Fruit fly (Drosophila melanogaster) whole organism, prepupa: Measurements from ENCODE around the gene a10.
A peak's percentile ranks its signal among the peaks of the same experiment; 100 is the strongest.

Experiments used
- CG10631 ChIP-seq: fragments of 200-800 bp; sonication (Bioruptor generic); optimal IDR thresholded peaks from 2 replicates; lab custom pipeline; 2016; ENCODE audit warnings: missing biosample characterization, missing genetic modification characterization
- CG10669 ChIP-seq: fragments of 200-800 bp; sonication (Bioruptor generic); optimal IDR thresholded peaks from 3 replicates; lab custom pipeline; 2018; ENCODE audit warnings: missing biosample characterization, mild to moderate bottlenecking, missing genetic modification characterization, moderate library complexity
- CG11902 ChIP-seq: fragments of 200-800 bp; sonication (Bioruptor generic); optimal IDR thresholded peaks from 3 replicates; lab custom pipeline; 2016; ENCODE audit warnings: missing biosample characterization, missing genetic modification characterization
- CG15336 ChIP-seq: fragments of 200-800 bp; sonication (Bioruptor generic); IDR thresholded peaks from 2 replicates; pipeline ENCODE4 v1.3.6; 2022; ENCODE audit warnings: missing biosample characterization, missing genetic modification characterization
- CG1621 ChIP-seq: fragments of 200-800 bp; sonication (Bioruptor generic); optimal IDR thresholded peaks from 3 replicates; lab custom pipeline; 2018; ENCODE audit warnings: missing biosample characterization, mild to moderate bottlenecking, missing genetic modification characterization
- CG3032 ChIP-seq: fragments of 200-800 bp; optimal IDR thresholded peaks from 2 replicates; lab custom pipeline; 2019; ENCODE audit warnings: missing biosample characterization, mild to moderate bottlenecking, missing genetic modification characterization, moderate library complexity
- CG31627 ChIP-seq: fragments of 200-800 bp; sonication (Bioruptor generic); optimal IDR thresholded peaks from 3 replicates; lab custom pipeline; 2016; ENCODE audit warnings: missing biosample characterization, missing genetic modification characterization
- CG32006 ChIP-seq: fragments of 200-800 bp; sonication (Bioruptor generic); optimal IDR thresholded peaks from 3 replicates; lab custom pipeline; 2017; ENCODE audit warnings: missing biosample characterization, mild to moderate bottlenecking, missing genetic modification characterization
- CG3919 ChIP-seq: fragments of 200-800 bp; sonication (Bioruptor generic); optimal IDR thresholded peaks from 3 replicates; lab custom pipeline; 2016; ENCODE audit warnings: missing biosample characterization, missing genetic modification characterization
- CG6276 ChIP-seq: fragments of 200-800 bp; sonication (Bioruptor generic); optimal IDR thresholded peaks from 2 replicates; lab custom pipeline; 2017; ENCODE audit warnings: missing biosample characterization, mild to moderate bottlenecking, missing genetic modification characterization
- CG6808 ChIP-seq: fragments of 200-800 bp; sonication (Bioruptor generic); optimal IDR thresholded peaks from 3 replicates; lab custom pipeline; 2017; ENCODE audit warnings: missing biosample characterization, missing genetic modification characterization, mild to moderate bottlenecking, moderate library complexity, missing genetic modification reagents
- CG6854 ChIP-seq: fragments of 200-800 bp; sonication (Bioruptor generic); optimal IDR thresholded peaks from 2 replicates; lab custom pipeline; 2017; ENCODE audit warnings: missing biosample characterization, mild to moderate bottlenecking, missing genetic modification characterization
- CG7368 ChIP-seq: fragments of 200-800 bp; sonication (Bioruptor generic); optimal IDR thresholded peaks from 3 replicates; lab custom pipeline; 2016; ENCODE audit warnings: missing biosample characterization, missing genetic modification characterization
- CG8119 ChIP-seq: fragments of 200-800 bp; sonication (Bioruptor generic); IDR thresholded peaks from 3 replicates; pipeline ENCODE4 v1.3.6; 2022; ENCODE audit warnings: missing biosample characterization, missing genetic modification characterization
- CG8319 ChIP-seq: fragments of 200-800 bp; sonication (Bioruptor generic); optimal IDR thresholded peaks from 3 replicates; lab custom pipeline; 2016; ENCODE audit warnings: missing biosample characterization, missing genetic modification characterization
- CG8632 ChIP-seq: fragments of 200-800 bp; sonication (Bioruptor generic); optimal IDR thresholded peaks from 3 replicates; lab custom pipeline; 2016; ENCODE audit warnings: missing biosample characterization, missing genetic modification characterization
- CG9139 ChIP-seq: fragments of 200-800 bp; sonication (Bioruptor generic); optimal IDR thresholded peaks from 3 replicates; lab custom pipeline; 2017; ENCODE audit warnings: missing biosample characterization, mild to moderate bottlenecking, missing genetic modification characterization
- Eip75B ChIP-seq: fragments of 200-800 bp; sonication (Bioruptor generic); optimal IDR thresholded peaks from 3 replicates; lab custom pipeline; 2016; ENCODE audit warnings: missing biosample characterization, missing genetic modification characterization
- Eip78C ChIP-seq: fragments of 200-800 bp; sonication (Bioruptor generic); peaks from one replicate; lab custom pipeline; 2016; ENCODE audit warnings: missing biosample characterization, missing genetic modification characterization
- Ets21C ChIP-seq: fragments of 200-800 bp; sonication (Bioruptor generic); optimal IDR thresholded peaks from 3 replicates; lab custom pipeline; 2016; ENCODE audit warnings: missing biosample characterization, missing genetic modification characterization
- Gug ChIP-seq: fragments of 200-800 bp; sonication (Bioruptor generic); IDR thresholded peaks from 2 replicates; pipeline ENCODE4 v1.3.6; 2022; ENCODE audit warnings: missing biosample characterization, missing genetic modification characterization
- Hr38 ChIP-seq: sonication (Bioruptor generic); optimal IDR thresholded peaks from 2 replicates; lab custom pipeline; 2016; ENCODE audit warnings: missing biosample characterization, missing genetic modification characterization
- Hr4 ChIP-seq: fragments of 200-800 bp; sonication (Bioruptor generic); optimal IDR thresholded peaks from 3 replicates; lab custom pipeline; 2016; ENCODE audit warnings: missing biosample characterization, missing genetic modification characterization
- Lpt ChIP-seq: fragments of 200-800 bp; sonication (Bioruptor generic); optimal IDR thresholded peaks from 3 replicates; lab custom pipeline; 2016; ENCODE audit warnings: missing biosample characterization, missing genetic modification characterization
- OdsH ChIP-seq: fragments of 200-800 bp; sonication (Bioruptor generic); optimal IDR thresholded peaks from 3 replicates; lab custom pipeline; 2016; ENCODE audit warnings: missing biosample characterization, missing genetic modification characterization
- Sox102F ChIP-seq: fragments of 200-800 bp; sonication (Bioruptor generic); optimal IDR thresholded peaks from 2 replicates; lab custom pipeline; 2016; ENCODE audit warnings: missing biosample characterization, mild to moderate bottlenecking, missing genetic modification characterization
- Sox15 ChIP-seq: fragments of 200-800 bp; sonication (Bioruptor generic); optimal IDR thresholded peaks from 3 replicates; lab custom pipeline; 2016; ENCODE audit warnings: missing biosample characterization, missing genetic modification characterization
- achi ChIP-seq: fragments of 200-800 bp; sonication (Bioruptor generic); optimal IDR thresholded peaks from 3 replicates; lab custom pipeline; 2016; ENCODE audit warnings: missing biosample characterization, missing genetic modification characterization
- acj6 ChIP-seq: fragments of 200-800 bp; sonication (Bioruptor generic); optimal IDR thresholded peaks from 3 replicates; lab custom pipeline; 2016; ENCODE audit warnings: missing biosample characterization, missing genetic modification characterization
- cyc ChIP-seq: fragments of 200-800 bp; sonication (Bioruptor generic); optimal IDR thresholded peaks from 3 replicates; lab custom pipeline; 2016; ENCODE audit warnings: missing biosample characterization, missing genetic modification characterization
- dac ChIP-seq: fragments of 200-800 bp; sonication (Bioruptor generic); optimal IDR thresholded peaks from 2 replicates; lab custom pipeline; 2017; ENCODE audit warnings: missing biosample characterization, mild to moderate bottlenecking, missing genetic modification characterization
- dsx ChIP-seq: fragments of 200-800 bp; optimal IDR thresholded peaks from 3 replicates; lab custom pipeline; 2019; ENCODE audit warnings: missing biosample characterization, mild to moderate bottlenecking, missing genetic modification characterization, moderate library complexity; ENCODE audit not compliant: poor library complexity, severe bottlenecking
- eg ChIP-seq: fragments of 200-800 bp; sonication (Bioruptor generic); IDR thresholded peaks from 3 replicates; pipeline ENCODE4 v1.3.6; 2022; ENCODE audit warnings: missing biosample characterization, missing genetic modification characterization
- fd59A ChIP-seq: fragments of 200-800 bp; sonication (Bioruptor generic); optimal IDR thresholded peaks from 2 replicates; lab custom pipeline; 2017; ENCODE audit warnings: missing biosample characterization, mild to moderate bottlenecking, missing genetic modification characterization, missing genetic modification reagents
- fd85E ChIP-seq: fragments of 200-800 bp; sonication (Bioruptor generic); optimal IDR thresholded peaks from 3 replicates; lab custom pipeline; 2016; ENCODE audit warnings: missing biosample characterization, missing genetic modification characterization
- fkh ChIP-seq: fragments of 200-800 bp; sonication (Bioruptor generic); optimal IDR thresholded peaks from 3 replicates; lab custom pipeline; 2017; ENCODE audit warnings: missing biosample characterization, mild to moderate bottlenecking, missing genetic modification characterization, moderate library complexity
- net ChIP-seq: fragments of 200-800 bp; sonication (Bioruptor generic); optimal IDR thresholded peaks from 3 replicates; lab custom pipeline; 2016; ENCODE audit warnings: missing biosample characterization, missing genetic modification characterization
- pdm3 ChIP-seq: fragments of 200-800 bp; sonication (Bioruptor generic); optimal IDR thresholded peaks from 3 replicates; lab custom pipeline; 2016; ENCODE audit warnings: missing biosample characterization, missing genetic modification characterization
- salr ChIP-seq, 2 experiments: fragments of 200-800 bp; sonication (Bioruptor generic); optimal IDR thresholded peaks; 3 replicates each; lab custom pipeline; 2016 to 2018; ENCODE audit warnings: missing biosample characterization in 2 of 2, missing genetic modification characterization in 2 of 2, mild to moderate bottlenecking in 1 of 2
- spab ChIP-seq: fragments of 200-800 bp; sonication (Bioruptor generic); optimal IDR thresholded peaks from 2 replicates; lab custom pipeline; 2017; ENCODE audit warnings: missing biosample characterization, mild to moderate bottlenecking, missing genetic modification characterization, missing genetic modification reagents
- ss ChIP-seq, 2 experiments: fragments of 200-800 bp; sonication (Bioruptor generic); optimal IDR thresholded peaks; 2 replicates in 1 of 2; 3 replicates in 1 of 2; lab custom pipeline; 2017 to 2018; ENCODE audit warnings: mild to moderate bottlenecking in 2 of 2, missing biosample characterization in 2 of 2, missing genetic modification characterization in 2 of 2, moderate library complexity in 1 of 2
- svp ChIP-seq: fragments of 200-800 bp; sonication (Bioruptor generic); peaks from one replicate; lab custom pipeline; 2016; ENCODE audit warnings: missing biosample characterization, missing genetic modification characterization
- topi ChIP-seq: fragments of 200-800 bp; sonication (Bioruptor generic); optimal IDR thresholded peaks from 3 replicates; lab custom pipeline; 2016; ENCODE audit warnings: missing biosample characterization, missing genetic modification characterization

The a10 gene

DNA sequence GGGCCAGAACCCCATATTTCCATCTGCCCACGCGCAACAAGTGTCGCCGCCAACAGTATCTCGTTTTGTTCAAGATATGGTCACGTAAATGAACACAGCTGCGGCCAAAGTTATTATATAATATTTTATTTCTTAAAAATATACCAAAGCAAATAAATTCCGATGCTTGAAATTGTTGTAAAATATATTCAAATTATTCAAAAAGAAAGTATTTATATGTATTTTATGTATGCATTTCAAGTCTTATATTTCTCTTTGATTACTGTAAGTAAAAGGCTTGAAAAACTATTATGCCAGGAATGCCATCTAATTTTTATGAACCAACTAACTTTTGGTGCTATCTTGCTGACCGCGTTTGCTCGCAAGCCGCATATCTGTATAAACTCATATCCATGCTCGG, 34.4 kb downstream of the a10 start (continued):
- TF ChIP-seq Hr38 (GFP tag; lab: Kevin White, UChicago) = no peak
- TF ChIP-seq topi (GFP tag; lab: Kevin White, UChicago) = peak; percentile 87
- peak; percentile 98 for TF ChIP-seq Eip78C (GFP tag; lab: Kevin White, UChicago)
- peak; percentile 54 for TF ChIP-seq CG8319 (GFP tag; lab: Kevin White, UChicago)
- TF ChIP-seq OdsH = no peak
- TF ChIP-seq CG1621 (tag; lab: Kevin White, UChicago) = peak; percentile 69
- peak; percentile 43 for TF ChIP-seq CG11902 (GFP tag; lab: Kevin White, UChicago)
- TF ChIP-seq achi = peak; percentile 82
- TF ChIP-seq Hr4 = no peak
- peak; percentile 76 for TF ChIP-seq CG6276
- TF ChIP-seq CG31627 (GFP tag; lab: Kevin White, UChicago) = peak; percentile 70
- peak; percentile 79 for TF ChIP-seq CG10631 (GFP tag; lab: Kevin White, UChicago)
- peak; percentile 45 for TF ChIP-seq Ets21C (GFP tag; lab: Kevin White, UChicago)
- peak; percentile 67 for TF ChIP-seq Sox15 (GFP tag; lab: Kevin White, UChicago)
- TF ChIP-seq CG3919 (GFP tag; lab: Kevin White, UChicago) = peak; percentile 83

DNA sequence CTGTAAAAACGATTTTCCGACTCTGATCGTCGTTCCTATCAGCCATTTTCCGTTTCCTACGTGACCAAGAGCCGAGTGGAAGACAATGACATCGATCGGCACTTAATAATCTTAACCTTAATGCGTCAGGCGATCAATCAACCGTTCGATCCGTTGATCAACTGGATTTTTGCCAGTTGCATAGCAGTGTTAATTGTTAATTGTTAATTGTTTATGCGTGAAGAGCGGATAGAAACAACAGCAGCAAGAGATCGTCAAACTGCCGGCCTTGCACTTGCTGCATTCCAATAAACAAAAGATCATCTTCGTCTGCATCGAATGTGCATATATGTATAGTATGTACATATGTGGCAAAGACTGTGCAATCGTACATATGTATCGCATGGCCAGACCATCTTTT, 35.0 kb downstream of the a10 start:
- TF ChIP-seq CG6854 (GFP tag; lab: Kevin White, UChicago) (no peak), Ets21C (GFP tag; lab: Kevin White, UChicago) (no peak), svp (GFP tag; lab: Kevin White, UChicago) (peak; percentile 80)

DNA sequence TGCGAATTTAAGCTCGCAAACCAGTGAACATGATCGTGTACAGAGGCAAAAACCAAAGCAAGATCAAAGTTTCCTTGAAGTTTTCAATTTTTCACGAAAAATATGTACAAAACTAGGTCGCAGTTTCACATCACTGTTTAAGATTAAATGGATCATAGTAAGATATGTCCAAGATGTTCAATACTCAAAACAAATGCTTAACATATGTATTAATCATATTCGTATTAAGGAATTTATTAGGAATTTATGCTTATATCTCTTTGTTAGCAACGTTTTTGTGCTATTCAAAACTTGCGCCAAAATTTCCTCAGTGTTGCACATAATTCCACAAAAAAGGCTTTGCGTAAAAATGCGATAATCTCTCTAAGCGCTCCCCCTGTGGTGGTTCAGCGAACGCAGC, 36.2 kb downstream of the a10 start:
- TF ChIP-seq CG3032 (peak; percentile 13), Sox15 (GFP tag; lab: Kevin White, UChicago) (no peak), CG6276 (peak; percentile 41), Eip78C (GFP tag; lab: Kevin White, UChicago) (peak; percentile 76), Sox102F (GFP tag; lab: Kevin White, UChicago) (no peak), CG8632 (GFP tag; lab: Kevin White, UChicago) (no peak), CG11902 (GFP tag; lab: Kevin White, UChicago) (no peak), CG15336 (GFP tag; lab: Robert Waterston, UW) (peak; percentile 18; the same call in 1 of the 2 replicates), CG32006 (GFP tag; lab: Kevin White, UChicago) (peak; percentile 60), svp (GFP tag; lab: Kevin White, UChicago) (no peak), CG6808 (GFP tag; lab: Kevin White, UChicago) (peak; percentile 2), CG10631 (GFP tag; lab: Kevin White, UChicago) (no peak), CG8119 (peak; percentile 53), ss (GFP tag; optimal IDR thresholded peaks at IDR 0.05; lab: Kevin White, UChicago) (no peak), acj6 (GFP tag; lab: Kevin White, UChicago) (peak; percentile 23), pdm3 (GFP tag; lab: Kevin White, UChicago) (peak; percentile 33), eg (GFP tag; lab: Robert Waterston, UW) (peak; percentile 41; the same call in 1 of the 3 replicates), CG10669 (GFP tag; lab: Kevin White, UChicago) (peak; percentile 21), CG3919 (GFP tag; lab: Kevin White, UChicago) (peak; percentile 21), dsx (no peak), net (peak; percentile 5), CG7368 (no peak), Hr4 (peak; percentile 58), fkh (GFP tag; lab: Kevin White, UChicago) (no peak), OdsH (peak; percentile 18)

DNA sequence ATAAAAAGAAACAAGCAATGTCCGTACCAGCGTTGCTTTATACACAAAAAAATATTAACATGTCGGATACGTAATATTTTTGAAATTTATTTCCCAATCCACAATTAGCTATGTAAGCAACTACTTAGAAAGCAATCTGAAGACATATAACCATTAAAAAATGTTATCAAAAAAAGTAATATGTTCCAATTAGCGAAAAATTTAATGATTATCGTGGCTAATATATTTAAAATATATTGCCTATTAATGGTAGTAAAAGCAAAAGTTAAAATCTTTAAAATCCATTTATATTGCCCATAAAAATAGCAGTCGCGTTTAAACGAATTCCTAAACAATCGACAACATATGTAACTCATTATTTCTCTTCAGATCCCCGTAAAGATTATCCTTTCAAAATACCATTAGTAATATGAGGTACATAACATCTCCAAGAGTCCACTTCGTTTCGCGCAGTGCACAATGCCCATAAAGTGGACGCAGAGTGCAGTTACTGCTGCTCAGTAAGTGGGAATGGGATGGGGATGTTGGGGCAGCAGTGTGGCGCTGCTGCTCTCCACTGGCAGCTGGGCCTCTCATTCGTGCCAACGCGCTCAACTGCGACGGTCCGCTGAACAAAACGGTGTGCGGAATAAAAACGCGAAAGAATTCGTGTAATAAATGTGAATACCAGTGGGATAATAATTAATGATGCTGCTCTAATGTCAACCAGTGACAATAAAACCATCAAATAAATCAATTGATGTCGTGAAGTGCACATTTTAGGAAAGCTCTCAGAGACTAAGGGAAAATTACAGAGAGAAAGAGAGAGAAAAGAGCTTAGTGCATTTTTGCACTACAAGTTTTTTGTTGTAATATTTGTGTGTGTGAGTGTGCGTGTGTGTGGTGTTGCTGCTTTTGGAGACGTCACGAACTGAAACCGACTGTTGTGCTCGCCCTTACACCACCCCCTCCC, 37.2 kb downstream of the a10 start:
- TF ChIP-seq Sox102F (GFP tag; lab: Kevin White, UChicago) = peak; percentile 59
- TF ChIP-seq dac (GFP tag; lab: Kevin White, UChicago) = peak; percentile 58
- TF ChIP-seq fkh (GFP tag; lab: Kevin White, UChicago) = no peak
- peak; percentile 60 for TF ChIP-seq CG15336 (GFP tag; lab: Robert Waterston, UW)
- peak; percentile 83 for TF ChIP-seq spab (GFP tag; lab: Kevin White, UChicago)
- peak; percentile 93 for TF ChIP-seq svp (GFP tag; lab: Kevin White, UChicago)
- TF ChIP-seq salr (GFP tag; optimal IDR thresholded peaks at IDR 0.05; lab: Kevin White, UChicago) = peak; percentile 51 to 95
- TF ChIP-seq fd85E (GFP tag; lab: Kevin White, UChicago) = no peak
- peak; percentile 75 for TF ChIP-seq fd59A (GFP tag; lab: Kevin White, UChicago)
- TF ChIP-seq Gug = peak; percentile 68
- TF ChIP-seq CG3032 = peak; percentile 70
- TF ChIP-seq Lpt = peak; percentile 64
- TF ChIP-seq CG9139 (GFP tag; lab: Kevin White, UChicago) = peak; percentile 46
- TF ChIP-seq cyc (GFP tag; lab: Kevin White, UChicago) = peak; percentile 64
- TF ChIP-seq ss (GFP tag; optimal IDR thresholded peaks at IDR 0.05; lab: Kevin White, UChicago) = peak; percentile 63 to 71
- TF ChIP-seq acj6 (GFP tag; lab: Kevin White, UChicago) = peak; percentile 74
- peak; percentile 89 for TF ChIP-seq net
- TF ChIP-seq Eip75B (GFP tag; lab: Kevin White, UChicago) = peak; percentile 84
